Worm (Caenorhabditis elegans) whole organism, mixed stage, embryonic: Measurements from ENCODE around the gene ogr-2.

Source experiments
- ceh-43 ChIP-seq: fragments of 200-800 bp; sonication (Bioruptor generic); optimal IDR thresholded peaks from 2 replicates; lab custom pipeline; 2018; ENCODE audit warnings: mild to moderate bottlenecking, missing genetic modification characterization, moderate library complexity, missing compliant biosample characterization
- hlh-1 ChIP-seq: fragments of 150-350 bp; optimal IDR thresholded peaks from 2 replicates; lab custom pipeline; 2014; ENCODE audit warnings: missing biosample characterization, missing genetic modification reagents, missing genetic modification characterization
- mab-5 ChIP-seq: fragments of 150-350 bp; optimal IDR thresholded peaks from 2 replicates; lab custom pipeline; 2014; ENCODE audit warnings: missing biosample characterization, missing genetic modification characterization
- mep-1 ChIP-seq: fragments of 150-350 bp; optimal IDR thresholded peaks from 2 replicates; lab custom pipeline; 2017; ENCODE audit warnings: missing biosample characterization, missing genetic modification reagents, missing genetic modification characterization, inconsistent platforms
- unc-62 ChIP-seq: fragments of 150-350 bp; optimal IDR thresholded peaks from 2 replicates; lab custom pipeline; 2014; ENCODE audit warnings: missing biosample characterization, missing genetic modification reagents, missing genetic modification characterization
- ztf-11 ChIP-seq: fragments of 150-350 bp; optimal IDR thresholded peaks from 2 replicates; lab custom pipeline; 2014; ENCODE audit warnings: missing biosample characterization, missing genetic modification characterization

ce11 chrII:10040834-10041233 lies at the start of gene ogr-2:
- TF ChIP-seq unc-62 (GFP tag; lab: Kevin White, UChicago) (no peak), ceh-43 (GFP tag; lab: Kevin White, UChicago) (no peak), mab-5 (no peak), hlh-1 (no peak), mep-1 (tag; lab: Kevin White, UChicago) (no peak), ztf-11 (no peak)
